Fruit fly (Drosophila melanogaster) whole organism, prepupa: ENCODE data around the gene CG7730.
A peak's percentile ranks its signal among the peaks of the same experiment; 100 is the strongest.

Experiments used
- Blimp-1 ChIP-seq: fragments of 200-800 bp; sonication (Bioruptor generic); optimal IDR thresholded peaks from 3 replicates; lab custom pipeline; 2017; ENCODE audit warnings: missing biosample characterization, missing genetic modification characterization, mild to moderate bottlenecking, moderate library complexity, missing genetic modification reagents
- CG10669 ChIP-seq: fragments of 200-800 bp; sonication (Bioruptor generic); optimal IDR thresholded peaks from 3 replicates; lab custom pipeline; 2018; ENCODE audit warnings: missing biosample characterization, mild to moderate bottlenecking, missing genetic modification characterization, moderate library complexity
- CG11294 ChIP-seq: fragments of 200-800 bp; sonication (Bioruptor generic); IDR thresholded peaks from 2 replicates; pipeline ENCODE4 v1.3.6; 2022; ENCODE audit warnings: missing biosample characterization, missing genetic modification characterization
- CG3032 ChIP-seq: fragments of 200-800 bp; optimal IDR thresholded peaks from 2 replicates; lab custom pipeline; 2019; ENCODE audit warnings: missing biosample characterization, mild to moderate bottlenecking, missing genetic modification characterization, moderate library complexity
- CG4318 ChIP-seq: fragments of 200-800 bp; sonication (Bioruptor generic); optimal IDR thresholded peaks from 3 replicates; lab custom pipeline; 2017; ENCODE audit warnings: missing biosample characterization, mild to moderate bottlenecking, missing genetic modification characterization
- CG6792 ChIP-seq: fragments of 200-800 bp; sonication (Bioruptor generic); optimal IDR thresholded peaks from 3 replicates; lab custom pipeline; 2016; ENCODE audit warnings: missing biosample characterization, missing genetic modification characterization
- CG6808 ChIP-seq: fragments of 200-800 bp; sonication (Bioruptor generic); optimal IDR thresholded peaks from 3 replicates; lab custom pipeline; 2017; ENCODE audit warnings: missing biosample characterization, missing genetic modification characterization, mild to moderate bottlenecking, moderate library complexity, missing genetic modification reagents
- CG6854 ChIP-seq: fragments of 200-800 bp; sonication (Bioruptor generic); optimal IDR thresholded peaks from 2 replicates; lab custom pipeline; 2017; ENCODE audit warnings: missing biosample characterization, mild to moderate bottlenecking, missing genetic modification characterization
- CG7368 ChIP-seq: fragments of 200-800 bp; sonication (Bioruptor generic); optimal IDR thresholded peaks from 3 replicates; lab custom pipeline; 2016; ENCODE audit warnings: missing biosample characterization, missing genetic modification characterization
- CG8119 ChIP-seq: fragments of 200-800 bp; sonication (Bioruptor generic); IDR thresholded peaks from 3 replicates; pipeline ENCODE4 v1.3.6; 2022; ENCODE audit warnings: missing biosample characterization, missing genetic modification characterization
- CG8319 ChIP-seq: fragments of 200-800 bp; sonication (Bioruptor generic); optimal IDR thresholded peaks from 3 replicates; lab custom pipeline; 2016; ENCODE audit warnings: missing biosample characterization, missing genetic modification characterization
- CG8632 ChIP-seq: fragments of 200-800 bp; sonication (Bioruptor generic); optimal IDR thresholded peaks from 3 replicates; lab custom pipeline; 2016; ENCODE audit warnings: missing biosample characterization, missing genetic modification characterization
- CG9139 ChIP-seq: fragments of 200-800 bp; sonication (Bioruptor generic); optimal IDR thresholded peaks from 3 replicates; lab custom pipeline; 2017; ENCODE audit warnings: missing biosample characterization, mild to moderate bottlenecking, missing genetic modification characterization
- Eip75B ChIP-seq: fragments of 200-800 bp; sonication (Bioruptor generic); optimal IDR thresholded peaks from 3 replicates; lab custom pipeline; 2016; ENCODE audit warnings: missing biosample characterization, missing genetic modification characterization
- Eip78C ChIP-seq: fragments of 200-800 bp; sonication (Bioruptor generic); peaks from one replicate; lab custom pipeline; 2016; ENCODE audit warnings: missing biosample characterization, missing genetic modification characterization
- Eip93F ChIP-seq: fragments of 200-800 bp; sonication (Bioruptor generic); optimal IDR thresholded peaks from 2 replicates; lab custom pipeline; 2016; ENCODE audit warnings: missing biosample characterization, mild to moderate bottlenecking, missing genetic modification characterization
- Ets96B ChIP-seq: fragments of 200-800 bp; optimal IDR thresholded peaks from 2 replicates; lab custom pipeline; 2019; ENCODE audit warnings: missing biosample characterization, mild to moderate bottlenecking, missing genetic modification characterization, moderate library complexity
- Gug ChIP-seq: fragments of 200-800 bp; sonication (Bioruptor generic); IDR thresholded peaks from 2 replicates; pipeline ENCODE4 v1.3.6; 2022; ENCODE audit warnings: missing biosample characterization, missing genetic modification characterization
- Hr39 ChIP-seq: fragments of 200-800 bp; sonication (Bioruptor generic); optimal IDR thresholded peaks from 2 replicates; lab custom pipeline; 2016; ENCODE audit warnings: missing biosample characterization, missing genetic modification characterization
- Lpt ChIP-seq: fragments of 200-800 bp; sonication (Bioruptor generic); optimal IDR thresholded peaks from 3 replicates; lab custom pipeline; 2016; ENCODE audit warnings: missing biosample characterization, missing genetic modification characterization
- Met ChIP-seq: fragments of 200-800 bp; sonication (Bioruptor generic); optimal IDR thresholded peaks from 3 replicates; lab custom pipeline; 2016; ENCODE audit warnings: missing biosample characterization, missing genetic modification characterization
- Smox ChIP-seq: fragments of 200-800 bp; sonication (Bioruptor generic); optimal IDR thresholded peaks from 3 replicates; lab custom pipeline; 2016; ENCODE audit warnings: missing biosample characterization, missing genetic modification characterization
- Sox102F ChIP-seq: fragments of 200-800 bp; sonication (Bioruptor generic); optimal IDR thresholded peaks from 2 replicates; lab custom pipeline; 2016; ENCODE audit warnings: missing biosample characterization, mild to moderate bottlenecking, missing genetic modification characterization
- Sox14 ChIP-seq: fragments of 200-800 bp; sonication (Bioruptor generic); optimal IDR thresholded peaks from 3 replicates; lab custom pipeline; 2016; ENCODE audit warnings: missing biosample characterization, missing genetic modification characterization
- Sox15 ChIP-seq: fragments of 200-800 bp; sonication (Bioruptor generic); optimal IDR thresholded peaks from 3 replicates; lab custom pipeline; 2016; ENCODE audit warnings: missing biosample characterization, missing genetic modification characterization
- achi ChIP-seq: fragments of 200-800 bp; sonication (Bioruptor generic); optimal IDR thresholded peaks from 3 replicates; lab custom pipeline; 2016; ENCODE audit warnings: missing biosample characterization, missing genetic modification characterization
- acj6 ChIP-seq: fragments of 200-800 bp; sonication (Bioruptor generic); optimal IDR thresholded peaks from 3 replicates; lab custom pipeline; 2016; ENCODE audit warnings: missing biosample characterization, missing genetic modification characterization
- cyc ChIP-seq: fragments of 200-800 bp; sonication (Bioruptor generic); optimal IDR thresholded peaks from 3 replicates; lab custom pipeline; 2016; ENCODE audit warnings: missing biosample characterization, missing genetic modification characterization
- dac ChIP-seq: fragments of 200-800 bp; sonication (Bioruptor generic); optimal IDR thresholded peaks from 2 replicates; lab custom pipeline; 2017; ENCODE audit warnings: missing biosample characterization, mild to moderate bottlenecking, missing genetic modification characterization
- fd59A ChIP-seq: fragments of 200-800 bp; sonication (Bioruptor generic); optimal IDR thresholded peaks from 2 replicates; lab custom pipeline; 2017; ENCODE audit warnings: missing biosample characterization, mild to moderate bottlenecking, missing genetic modification characterization, missing genetic modification reagents
- fd85E ChIP-seq: fragments of 200-800 bp; sonication (Bioruptor generic); optimal IDR thresholded peaks from 3 replicates; lab custom pipeline; 2016; ENCODE audit warnings: missing biosample characterization, missing genetic modification characterization
- fkh ChIP-seq: fragments of 200-800 bp; sonication (Bioruptor generic); optimal IDR thresholded peaks from 3 replicates; lab custom pipeline; 2017; ENCODE audit warnings: missing biosample characterization, mild to moderate bottlenecking, missing genetic modification characterization, moderate library complexity
- net ChIP-seq: fragments of 200-800 bp; sonication (Bioruptor generic); optimal IDR thresholded peaks from 3 replicates; lab custom pipeline; 2016; ENCODE audit warnings: missing biosample characterization, missing genetic modification characterization
- salr ChIP-seq, 2 experiments: fragments of 200-800 bp; sonication (Bioruptor generic); optimal IDR thresholded peaks; 3 replicates each; lab custom pipeline; 2016 to 2018; ENCODE audit warnings: missing biosample characterization in 2 of 2, missing genetic modification characterization in 2 of 2, mild to moderate bottlenecking in 1 of 2
- spab ChIP-seq: fragments of 200-800 bp; sonication (Bioruptor generic); optimal IDR thresholded peaks from 2 replicates; lab custom pipeline; 2017; ENCODE audit warnings: missing biosample characterization, mild to moderate bottlenecking, missing genetic modification characterization, missing genetic modification reagents
- svp ChIP-seq: fragments of 200-800 bp; sonication (Bioruptor generic); peaks from one replicate; lab custom pipeline; 2016; ENCODE audit warnings: missing biosample characterization, missing genetic modification characterization
- topi ChIP-seq: fragments of 200-800 bp; sonication (Bioruptor generic); optimal IDR thresholded peaks from 3 replicates; lab custom pipeline; 2016; ENCODE audit warnings: missing biosample characterization, missing genetic modification characterization
- vri ChIP-seq: fragments of 200-800 bp; sonication (Bioruptor generic); optimal IDR thresholded peaks from 3 replicates; lab custom pipeline; 2016; ENCODE audit warnings: missing biosample characterization, mild to moderate bottlenecking, missing genetic modification characterization

The CG7730 gene

DNA sequence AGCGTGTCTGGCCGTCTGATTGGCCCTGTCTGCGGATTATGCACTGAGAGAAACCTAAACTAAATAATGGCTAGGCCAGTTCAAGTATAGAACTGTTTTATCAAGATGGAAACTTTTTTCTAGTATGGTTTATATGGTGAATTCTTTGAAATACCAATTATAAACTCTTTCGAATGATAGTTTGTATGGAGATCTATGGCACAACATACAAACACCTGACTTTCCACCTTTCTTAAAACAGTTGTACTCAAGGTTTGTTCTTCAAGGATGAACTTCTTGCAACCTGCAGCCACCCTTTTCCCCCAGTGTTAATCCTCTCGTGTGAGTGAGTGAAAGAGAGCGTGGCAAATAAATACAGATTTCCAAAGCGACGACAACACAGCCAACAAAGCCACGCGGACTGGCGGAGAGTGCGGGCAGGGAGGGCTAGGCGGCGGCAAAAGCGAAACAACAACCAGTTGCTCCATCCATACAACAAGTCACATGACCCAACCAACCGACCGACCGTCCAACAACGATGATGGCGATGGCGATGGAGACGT is 23.0 kb upstream of the CG7730 start (continued):
- TF ChIP-seq fd59A (GFP tag; lab: Kevin White, UChicago) (peak; percentile 92), Blimp-1 (peak; percentile 47), topi (GFP tag; lab: Kevin White, UChicago) (peak; percentile 88), Sox15 (GFP tag; lab: Kevin White, UChicago) (peak; percentile 92), Eip75B (GFP tag; lab: Kevin White, UChicago) (peak; percentile 95), CG11294 (GFP tag; lab: Robert Waterston, UW) (peak; percentile 73; the same call in 1 of the 2 replicates), CG10669 (GFP tag; lab: Kevin White, UChicago) (peak; percentile 97), salr (GFP tag; optimal IDR thresholded peaks at IDR 0.05; lab: Kevin White, UChicago) (peak; percentile 88 to 90), Ets96B (tag; lab: Kevin White, UChicago) (peak; percentile 95), spab (GFP tag; lab: Kevin White, UChicago) (peak; percentile 91), cyc (GFP tag; lab: Kevin White, UChicago) (peak; percentile 87), CG8632 (peak; percentile 92), acj6 (peak; percentile 93), Sox14 (GFP tag; lab: Kevin White, UChicago) (peak; percentile 92), CG8319 (peak; percentile 80), Hr39 (peak; percentile 86), CG6792 (GFP tag; lab: Kevin White, UChicago) (peak; percentile 91), Eip93F (no peak), fd85E (peak; percentile 71), Lpt (GFP tag; lab: Kevin White, UChicago) (peak; percentile 82), CG6808 (peak; percentile 94), CG4318 (GFP tag; lab: Kevin White, UChicago) (peak; percentile 83), CG7368 (GFP tag; lab: Kevin White, UChicago) (peak; percentile 90), svp (peak; percentile 92), CG9139 (GFP tag; lab: Kevin White, UChicago) (peak; percentile 86), Smox (peak; percentile 85), achi (peak; percentile 89)

DNA sequence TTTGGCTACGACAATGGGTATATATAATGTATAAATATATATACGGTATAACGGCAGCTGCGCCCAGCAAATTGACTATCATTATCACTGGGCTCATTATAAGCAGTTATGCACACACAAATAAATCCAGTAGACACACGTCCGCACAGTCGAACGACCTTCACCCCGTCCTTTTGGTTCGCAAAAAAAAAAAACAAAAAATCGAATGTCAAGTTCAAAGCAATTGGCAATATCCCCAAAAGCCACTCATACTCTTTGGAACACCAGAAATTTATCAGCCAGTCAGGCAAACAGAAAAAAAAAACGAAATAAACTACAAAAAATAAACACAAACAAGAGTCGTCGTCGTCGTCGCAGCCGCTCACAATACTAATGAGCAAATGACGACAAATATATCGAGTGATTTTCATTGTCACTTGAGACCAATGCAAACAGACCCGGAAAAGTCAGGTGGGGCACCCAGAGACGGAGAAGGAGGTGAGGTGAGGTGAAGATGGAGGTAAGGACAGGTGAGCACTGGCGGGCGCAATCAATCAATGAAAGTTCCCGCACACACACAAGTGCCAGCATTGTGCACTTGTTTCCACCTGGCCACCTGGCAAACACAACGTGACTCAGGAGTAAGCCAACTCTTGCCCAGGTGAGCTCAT is 22.4 kb upstream of the CG7730 start:
- TF ChIP-seq CG8119 (GFP tag; lab: Robert Waterston, UW) = no peak; the same call in 2 of the 3 replicates
- TF ChIP-seq CG3032 (tag; lab: Kevin White, UChicago) = peak; percentile 11
- peak; percentile 39; the same call in 1 of the 2 replicates for TF ChIP-seq Gug
- no peak for TF ChIP-seq fd85E
- TF ChIP-seq net (GFP tag; lab: Kevin White, UChicago) = no peak
- TF ChIP-seq dac = no peak
- TF ChIP-seq fkh = peak; percentile 89
- TF ChIP-seq CG7368 (GFP tag; lab: Kevin White, UChicago) = no peak
- peak; percentile 19 for TF ChIP-seq vri (GFP tag; lab: Kevin White, UChicago)
- TF ChIP-seq CG6854 (GFP tag; lab: Kevin White, UChicago) = no peak
- TF ChIP-seq CG6792 (GFP tag; lab: Kevin White, UChicago) = no peak
- no peak for TF ChIP-seq Sox102F (GFP tag; lab: Kevin White, UChicago)
- no peak for TF ChIP-seq Met (GFP tag; lab: Kevin White, UChicago)
- TF ChIP-seq, all 60 proteins: peak for 4

DNA sequence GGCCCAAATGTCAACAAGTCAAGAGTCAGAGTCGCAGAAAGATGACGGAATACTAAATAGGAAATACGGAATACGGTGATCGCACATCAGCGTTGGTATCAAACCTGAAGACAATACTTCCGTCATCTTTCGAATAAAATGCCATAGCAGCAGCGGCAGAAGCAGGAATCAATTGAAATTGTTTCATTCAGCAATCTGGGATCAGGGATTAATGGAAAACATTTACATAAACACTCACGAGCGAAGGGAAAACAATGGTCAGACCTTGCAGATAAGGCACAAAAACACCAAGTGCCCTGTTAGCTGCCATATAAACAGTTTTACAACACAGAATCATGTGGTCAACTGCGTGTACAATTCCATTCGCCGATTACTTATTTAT is 21.9 kb upstream of the CG7730 start:
- TF ChIP-seq Eip78C (peak; percentile 30), svp (peak; percentile 97), topi (GFP tag; lab: Kevin White, UChicago) (no peak)
